Worm (Caenorhabditis elegans): ENCODE measurements around the gene tbx-36.

Gene tbx-36

ce11 chrIV:11914837-11915737 lies 35.3 kb upstream of the tbx-36 start, which contains the start of gene fat-6 (continued):
- TF ChIP-seq skn-1 (tag; optimal IDR thresholded peaks at IDR 0.05) (no peak), ceh-28 (tag; optimal IDR thresholded peaks at IDR 0.05) (no peak), nhr-23 (tag; optimal IDR thresholded peaks at IDR 0.05) (peak; percentile 37), ceh-82 (tag; optimal IDR thresholded peaks at IDR 0.05) (no peak), unc-62 (GFP tag; optimal IDR thresholded peaks at IDR 0.05) (no peak), nhr-25 (tag; optimal IDR thresholded peaks at IDR 0.05) (no peak), jun-1 (tag; optimal IDR thresholded peaks at IDR 0.05) (peak; percentile 62), daf-12 (tag; optimal IDR thresholded peaks at IDR 0.05) (no peak)

- TF ChIP-seq ama-1 (optimal IDR thresholded peaks at IDR 0.05) (peak; percentile 42), tbx-2 (tag; optimal IDR thresholded peaks at IDR 0.05) (no peak), daf-12 (tag; optimal IDR thresholded peaks at IDR 0.05) (no peak), pqm-1 (tag; optimal IDR thresholded peaks at IDR 0.05) (peak; percentile 29), fos-1 (tag; optimal IDR thresholded peaks at IDR 0.05) (no peak), lsy-12 (tag; optimal IDR thresholded peaks at IDR 0.05) (no peak), elt-2 (tag; optimal IDR thresholded peaks at IDR 0.05) (peak; percentile 69), nhr-23 (tag; optimal IDR thresholded peaks at IDR 0.05) (peak; percentile 7), egl-27 (tag; optimal IDR thresholded peaks at IDR 0.05) (peak; percentile 12), nhr-28 (tag; optimal IDR thresholded peaks at IDR 0.05) (no peak), ceh-9 (tag; optimal IDR thresholded peaks at IDR 0.05) (no peak), ceh-82 (tag; optimal IDR thresholded peaks at IDR 0.05) (no peak), R02D3.7 (tag; optimal IDR thresholded peaks at IDR 0.05) (no peak), ztf-4 (tag; optimal IDR thresholded peaks at IDR 0.05) (no peak), nhr-12 (tag; optimal IDR thresholded peaks at IDR 0.05) (no peak), lin-15B (tag; optimal IDR thresholded peaks at IDR 0.05) (no peak), fkh-10 (GFP tag; optimal IDR thresholded peaks at IDR 0.05) (no peak), ceh-28 (tag; optimal IDR thresholded peaks at IDR 0.05) (no peak), pha-4 (tag; optimal IDR thresholded peaks at IDR 0.05) (peak; percentile 73), nhr-77 (tag; optimal IDR thresholded peaks at IDR 0.05) (no peak), nhr-43 (tag; optimal IDR thresholded peaks at IDR 0.05; ENCODE audit: poor library complexity, severe bottlenecking) (no peak), nhr-11 (tag; optimal IDR thresholded peaks at IDR 0.05) (no peak), nfya-1 (tag; optimal IDR thresholded peaks at IDR 0.05; ENCODE audit: insufficient read depth) (no peak)
Measured at ce11 chrIV:11915768-11916453, 34.5 kb upstream of the tbx-36 start, which contains the start of gene ZK822.9. Gene ZK822.9, plus strand, starts transcription at chrIV:11915947.

ce11 chrIV:11916907-11917306 lies 33.5 kb upstream of the tbx-36 start, which contains the start of gene ZK822.10:
Gene ZK822.10, plus strand, starts transcription at chrIV:11917137.
- TF ChIP-seq ceh-28 (tag; optimal IDR thresholded peaks at IDR 0.05), result peak; percentile 24
- TF ChIP-seq ceh-82 (tag; optimal IDR thresholded peaks at IDR 0.05), result no peak
- no peak for TF ChIP-seq egl-27 (tag; optimal IDR thresholded peaks at IDR 0.05)
- TF ChIP-seq nhr-25 (tag; optimal IDR thresholded peaks at IDR 0.05), result no peak
- no peak for TF ChIP-seq unc-39 (tag; optimal IDR thresholded peaks at IDR 0.05)
- no peak for TF ChIP-seq ceh-16 (tag; optimal IDR thresholded peaks at IDR 0.05)
- no peak for TF ChIP-seq lin-39 (tag; optimal IDR thresholded peaks at IDR 0.05)
- TF ChIP-seq nfya-1 (tag; optimal IDR thresholded peaks at IDR 0.05; ENCODE audit: insufficient read depth), result no peak
- TF ChIP-seq nhr-237 (tag; optimal IDR thresholded peaks at IDR 0.05), result no peak
- no peak for TF ChIP-seq snpc-4 (tag; optimal IDR thresholded peaks at IDR 0.05)
- peak; percentile 7 for TF ChIP-seq jun-1 (tag; optimal IDR thresholded peaks at IDR 0.05)
- no peak for TF ChIP-seq fos-1 (tag; optimal IDR thresholded peaks at IDR 0.05)
- no peak for TF ChIP-seq aly-2 (tag; optimal IDR thresholded peaks at IDR 0.05)
- peak; percentile 88 for TF ChIP-seq pha-4 (tag; optimal IDR thresholded peaks at IDR 0.05)
- TF ChIP-seq fkh-2 (tag; optimal IDR thresholded peaks at IDR 0.05), result no peak
- no peak for TF ChIP-seq lsy-12 (tag; optimal IDR thresholded peaks at IDR 0.05)
- TF ChIP-seq tbx-2 (tag; optimal IDR thresholded peaks at IDR 0.05), result no peak
- peak; percentile 91 for TF ChIP-seq pqm-1 (tag; optimal IDR thresholded peaks at IDR 0.05)
- TF ChIP-seq ama-1 (optimal IDR thresholded peaks at IDR 0.05), result no peak
- no peak for TF ChIP-seq R02D3.7 (tag; optimal IDR thresholded peaks at IDR 0.05)
- TF ChIP-seq egl-5 (tag; optimal IDR thresholded peaks at IDR 0.05), result no peak
- TF ChIP-seq nhr-43 (tag; optimal IDR thresholded peaks at IDR 0.05; ENCODE audit: poor library complexity, severe bottlenecking), result no peak
- no peak for TF ChIP-seq daf-12 (tag; optimal IDR thresholded peaks at IDR 0.05)
- TF ChIP-seq unc-62 (GFP tag; optimal IDR thresholded peaks at IDR 0.05), result no peak
- no peak for TF ChIP-seq elt-3 (tag; optimal IDR thresholded peaks at IDR 0.05)
- peak; percentile 83 for TF ChIP-seq elt-2 (tag; optimal IDR thresholded peaks at IDR 0.05)
- no peak for TF ChIP-seq eor-1 (tag; optimal IDR thresholded peaks at IDR 0.05)
- TF ChIP-seq zag-1 (tag; optimal IDR thresholded peaks at IDR 0.05), result no peak
- no peak for TF ChIP-seq mdl-1 (tag; optimal IDR thresholded peaks at IDR 0.05)

All from whole organism, L3 larva.